Worm (Caenorhabditis elegans): ENCODE results near the gene W06F12.3.

The W06F12.3 gene

DNA sequence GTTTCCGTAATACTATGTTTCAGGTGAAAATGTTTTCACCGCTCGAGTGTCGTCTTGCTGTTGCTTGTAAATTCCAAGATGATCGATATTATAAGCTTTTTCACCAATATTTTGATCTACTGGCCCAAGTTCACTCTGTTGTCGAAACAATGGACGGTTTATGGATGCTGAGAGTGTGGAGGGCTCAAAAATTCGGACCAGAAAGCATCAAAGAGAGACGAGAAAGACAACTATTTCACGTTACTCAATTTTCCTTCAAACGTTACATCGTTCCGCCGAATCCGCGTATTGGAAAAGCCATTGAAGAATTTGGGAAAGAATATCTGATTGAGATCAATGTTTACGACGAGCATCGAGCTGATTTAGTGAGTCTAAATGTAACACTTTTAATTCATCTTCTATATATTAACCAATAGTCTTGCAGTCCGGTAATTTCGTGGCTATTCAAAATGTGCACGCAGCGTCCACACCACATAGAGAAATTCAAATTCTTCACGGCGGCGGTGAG is 45.4 kb downstream of the W06F12.3 start, which contains the start of gene pot-3 (continued):
- TF ChIP-seq athp-1 (tag; optimal IDR thresholded peaks at IDR 0.05), result no peak
- no peak for TF ChIP-seq F55B11.4 (tag; optimal IDR thresholded peaks at IDR 0.05; ENCODE audit: borderline replicate concordance, insufficient read depth)
- no peak for TF ChIP-seq sdz-38 (tag; optimal IDR thresholded peaks at IDR 0.05)
- TF ChIP-seq ccch-3 (GFP tag; optimal IDR thresholded peaks at IDR 0.05), result no peak

Measured in whole organism, young adult.